Worm (Caenorhabditis elegans) whole organism, L1 larva: ENCODE results near the gene ZK632.11.

ENCODE experiments used
- ets-5 ChIP-seq: fragments of 200-800 bp; sonication (Bioruptor generic); IDR thresholded peaks from 2 replicates; pipeline ENCODE4 v1.3.6; 2022; ENCODE audit warnings: missing genetic modification characterization, missing compliant biosample characterization
- fkh-10 ChIP-seq: sonication (generic microtip); optimal IDR thresholded peaks from 2 replicates; lab custom pipeline; 2017; ENCODE audit warnings: missing biosample characterization, missing genetic modification reagents, missing genetic modification characterization
- jun-1 ChIP-seq: fragments of 150-350 bp; optimal IDR thresholded peaks from 2 replicates; lab custom pipeline; 2014; ENCODE audit warnings: missing biosample characterization, missing genetic modification reagents, missing genetic modification characterization
- nhr-11 ChIP-seq: fragments of 150-350 bp; optimal IDR thresholded peaks from 2 replicates; lab custom pipeline; 2014; ENCODE audit warnings: missing biosample characterization, missing genetic modification characterization
- nhr-71 ChIP-seq: sonication (generic microtip); optimal IDR thresholded peaks from 2 replicates; lab custom pipeline; 2016; ENCODE audit warnings: mild to moderate bottlenecking, missing genetic modification characterization, moderate library complexity, missing compliant biosample characterization
- rnt-1 ChIP-seq: sonication (generic microtip); optimal IDR thresholded peaks from 2 replicates; lab custom pipeline; 2016; ENCODE audit warnings: mild to moderate bottlenecking, missing genetic modification characterization, moderate library complexity, missing compliant biosample characterization
- skn-1 ChIP-seq: fragments of 150-350 bp; optimal IDR thresholded peaks from 2 replicates; lab custom pipeline; 2014; ENCODE audit warnings: missing biosample characterization, missing genetic modification characterization
- unc-62 ChIP-seq: fragments of 150-350 bp; optimal IDR thresholded peaks from 2 replicates; lab custom pipeline; 2014; ENCODE audit warnings: missing biosample characterization, missing genetic modification reagents, missing genetic modification characterization
- ztf-11 ChIP-seq, 2 experiments: sonication (generic microtip); optimal IDR thresholded peaks; 2 replicates each; lab custom pipeline; 2016 to 2017; ENCODE audit warnings: missing genetic modification characterization in 2 of 2, missing biosample characterization in 1 of 2, missing compliant biosample characterization in 1 of 2
- ztf-4 ChIP-seq: fragments of 150-350 bp; optimal IDR thresholded peaks from 2 replicates; lab custom pipeline; 2014; ENCODE audit warnings: missing biosample characterization, missing genetic modification characterization

DNA sequence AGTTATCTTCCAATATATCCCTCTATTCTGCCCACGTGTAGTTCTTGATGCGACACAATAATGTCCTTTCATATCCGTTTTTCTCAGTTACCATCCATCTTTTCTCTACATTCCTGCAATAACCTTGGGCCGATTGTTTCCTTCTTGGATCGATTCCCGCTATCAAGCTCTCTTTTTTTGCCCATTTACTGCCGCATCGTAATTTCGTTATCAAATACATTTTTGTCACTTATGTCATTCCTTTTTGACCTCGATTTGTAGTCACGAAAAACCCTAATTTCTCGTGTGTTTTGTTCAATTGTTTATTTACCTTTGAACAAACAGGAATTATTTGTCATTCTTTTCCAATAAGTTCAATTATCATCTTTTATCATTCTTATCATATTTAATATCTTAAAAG is 22.2 kb downstream of the ZK632.11 start:
- TF ChIP-seq unc-62 (GFP tag; lab: Kevin White, UChicago) (no peak), nhr-11 (tag; lab: Kevin White, UChicago) (no peak), jun-1 (no peak), fkh-10 (GFP tag; lab: Kevin White, UChicago) (no peak), rnt-1 (tag; lab: Kevin White, UChicago) (no peak), ztf-4 (tag; lab: Kevin White, UChicago) (no peak), nhr-71 (tag; lab: Kevin White, UChicago) (peak; percentile 59), skn-1 (tag; lab: Kevin White, UChicago) (no peak), ztf-11 (tag; optimal IDR thresholded peaks at IDR 0.05; lab: Kevin White, UChicago) (no peak), ets-5 (no peak)
